Worm (Caenorhabditis elegans): ENCODE data around the gene Y51H7C.12.

Gene Y51H7C.12

ce11 chrII:1436715-1437114 is 9.8 kb downstream of the Y51H7C.12 start:
- TF ChIP-seq sox-4 (tag; optimal IDR thresholded peaks at IDR 0.05) (no peak), pha-2 (tag; optimal IDR thresholded peaks at IDR 0.05) (no peak), unc-86 (tag; optimal IDR thresholded peaks at IDR 0.05) (no peak), rnt-1 (tag; optimal IDR thresholded peaks at IDR 0.05) (no peak), pqm-1 (tag; optimal IDR thresholded peaks at IDR 0.05) (no peak), madf-2 (tag; optimal IDR thresholded peaks at IDR 0.05) (no peak), pat-9 (tag; optimal IDR thresholded peaks at IDR 0.05) (no peak), fkh-10 (GFP tag; optimal IDR thresholded peaks at IDR 0.05) (no peak), Y22D7AL.16 (tag; optimal IDR thresholded peaks at IDR 0.05) (no peak), nhr-232 (tag; optimal IDR thresholded peaks at IDR 0.05) (no peak), ceh-19 (GFP tag; optimal IDR thresholded peaks at IDR 0.05) (no peak), ceh-31 (tag; optimal IDR thresholded peaks at IDR 0.05) (no peak), nhr-11 (tag; optimal IDR thresholded peaks at IDR 0.05) (no peak), ceh-9 (tag; optimal IDR thresholded peaks at IDR 0.05) (no peak), hlh-8 (tag; optimal IDR thresholded peaks at IDR 0.05) (no peak)

- TF ChIP-seq fkh-6 (tag; optimal IDR thresholded peaks at IDR 0.05) (no peak), pha-4 (tag; optimal IDR thresholded peaks at IDR 0.05) (no peak), ceh-14 (tag; optimal IDR thresholded peaks at IDR 0.05) (no peak), gmeb-2 (tag; optimal IDR thresholded peaks at IDR 0.05) (no peak), eyg-1 (tag; optimal IDR thresholded peaks at IDR 0.05) (no peak), pat-9 (tag; optimal IDR thresholded peaks at IDR 0.05) (no peak), Y22D7AL.16 (tag; optimal IDR thresholded peaks at IDR 0.05) (no peak)
These were observed 22.9 kb downstream of the Y51H7C.12 start, which contains the start of gene Y51H7C.10 for ce11 chrII:1423660-1424059. Gene Y51H7C.10, minus strand, starts transcription at chrII:1423760.

DNA sequence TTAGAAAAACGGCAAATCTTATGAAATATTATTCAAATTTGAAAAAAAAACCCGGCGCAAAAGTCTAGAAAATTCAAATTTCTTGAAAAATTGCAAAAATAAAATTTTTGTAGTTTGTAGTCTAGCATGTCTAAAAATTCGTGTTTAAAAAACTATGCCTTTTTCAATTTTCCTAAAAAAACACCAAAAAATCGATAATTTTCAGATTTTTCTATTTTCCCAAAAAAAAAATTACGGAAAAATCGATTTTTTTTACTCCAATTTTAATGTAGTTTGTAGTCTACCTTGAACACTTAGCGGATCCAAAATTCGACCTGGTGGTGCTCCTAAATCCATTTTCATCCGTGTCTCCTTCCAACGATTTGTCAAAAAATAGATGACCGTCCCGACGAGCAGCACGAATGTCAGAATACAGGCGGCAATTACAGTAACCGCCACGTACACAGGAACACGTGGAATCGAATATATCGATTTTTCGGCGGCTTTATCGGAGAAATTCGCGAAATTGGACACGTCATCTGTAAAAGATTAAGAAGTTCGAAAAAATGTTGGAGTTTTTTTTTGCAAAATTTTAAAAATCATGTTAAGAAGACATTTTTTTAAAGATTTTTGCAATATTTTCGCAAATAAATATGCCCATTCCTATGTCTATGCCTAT is 25.6 kb downstream of the Y51H7C.12 start:
- TF ChIP-seq lim-6 (tag; optimal IDR thresholded peaks at IDR 0.05) (no peak), hlh-30 (tag; optimal IDR thresholded peaks at IDR 0.05; ENCODE audit: insufficient read depth) (no peak), unc-42 (tag; optimal IDR thresholded peaks at IDR 0.05) (no peak)

ce11 chrII:1419994-1420393 is 26.6 kb downstream of the Y51H7C.12 start:
- TF ChIP-seq ceh-22 (tag; optimal IDR thresholded peaks at IDR 0.05) (no peak), ceh-45 (GFP tag; IDR thresholded peaks at IDR 0.05) (no peak), pag-3 (tag; optimal IDR thresholded peaks at IDR 0.05; ENCODE audit: borderline replicate concordance) (no peak), hlh-30 (tag; optimal IDR thresholded peaks at IDR 0.05; ENCODE audit: insufficient read depth) (no peak), hlh-13 (GFP tag; optimal IDR thresholded peaks at IDR 0.05) (no peak), T23F11.4 (GFP tag; optimal IDR thresholded peaks at IDR 0.05) (no peak), pax-1 (tag; optimal IDR thresholded peaks at IDR 0.05) (no peak), ceh-48 (tag; optimal IDR thresholded peaks at IDR 0.05) (no peak), tbx-2 (tag; optimal IDR thresholded peaks at IDR 0.05) (no peak), hlh-6 (tag; optimal IDR thresholded peaks at IDR 0.05) (no peak), ceh-9 (tag; optimal IDR thresholded peaks at IDR 0.05) (no peak), nhr-232 (tag; optimal IDR thresholded peaks at IDR 0.05) (no peak), C38D4.7 (GFP tag; optimal IDR thresholded peaks at IDR 0.05) (no peak)

- TF ChIP-seq pqm-1 (tag; optimal IDR thresholded peaks at IDR 0.05) (no peak), tbx-7 (tag; optimal IDR thresholded peaks at IDR 0.05) (no peak), ahr-1 (tag; optimal IDR thresholded peaks at IDR 0.05) (no peak), ceh-9 (tag; optimal IDR thresholded peaks at IDR 0.05) (no peak), hlh-8 (tag; optimal IDR thresholded peaks at IDR 0.05) (no peak), ceh-31 (tag; optimal IDR thresholded peaks at IDR 0.05) (no peak), sox-4 (tag; optimal IDR thresholded peaks at IDR 0.05) (no peak)
These were observed 34.1 kb downstream of the Y51H7C.12 start, which contains the start of gene alkb-1 for ce11 chrII:1412359-1412907. Gene alkb-1, plus strand, starts transcription at chrII:1412409.

Data from whole organism, late embryonic.